Fruit fly (Drosophila melanogaster): Measurements from ENCODE around the gene FER.

- TF ChIP-seq CG8478 (optimal IDR thresholded peaks at IDR 0.05), result no peak
- no peak for TF ChIP-seq CTCF (optimal IDR thresholded peaks at IDR 0.05)
Measured at dm6 chr3R:9351415-9352379, 42.6 kb downstream of the FER start.
